Fruit fly (Drosophila melanogaster) whole organism, embryonic: ENCODE results near the gene CG33986.

Source experiments
- Abd-B ChIP-seq: fragments of 200-800 bp; sonication (Bioruptor generic); optimal IDR thresholded peaks from 2 replicates; lab custom pipeline; 2018; ENCODE audit warnings: missing biosample characterization, mild to moderate bottlenecking, missing genetic modification characterization, moderate library complexity
- Adf1 ChIP-seq: fragments of 200-800 bp; sonication (Bioruptor generic); IDR thresholded peaks from 2 replicates; pipeline ENCODE4 v1.3.6; 2022; ENCODE audit warnings: missing biosample characterization, missing genetic modification characterization
- Asciz ChIP-seq: fragments of 200-800 bp; sonication (Bioruptor generic); optimal IDR thresholded peaks from 2 replicates; lab custom pipeline; 2017; ENCODE audit warnings: missing biosample characterization, mild to moderate bottlenecking, missing genetic modification characterization, missing genetic modification reagents
- CG10274 ChIP-seq: fragments of 200-800 bp; sonication (Bioruptor generic); optimal IDR thresholded peaks from 3 replicates; lab custom pipeline; 2017; ENCODE audit warnings: missing biosample characterization, mild to moderate bottlenecking, missing genetic modification characterization
- CG11695 ChIP-seq: fragments of 200-800 bp; sonication (Bioruptor generic); IDR thresholded peaks from 3 replicates; pipeline ENCODE4 v1.3.6; 2022; ENCODE audit warnings: missing biosample characterization, missing genetic modification characterization
- CG12942 ChIP-seq: fragments of 200-800 bp; sonication (Bioruptor generic); optimal IDR thresholded peaks from 3 replicates; lab custom pipeline; 2016; ENCODE audit warnings: missing biosample characterization, missing genetic modification characterization
- CG13123 ChIP-seq: fragments of 200-800 bp; sonication (Bioruptor generic); optimal IDR thresholded peaks from 2 replicates; lab custom pipeline; 2016; ENCODE audit warnings: missing biosample characterization, missing genetic modification characterization
- CG13624 ChIP-seq: fragments of 200-800 bp; sonication (Bioruptor generic); optimal IDR thresholded peaks from 2 replicates; lab custom pipeline; 2016; ENCODE audit warnings: missing biosample characterization, missing genetic modification characterization
- CG14667 ChIP-seq: fragments of 200-800 bp; sonication (Bioruptor generic); IDR thresholded peaks from 2 replicates; pipeline ENCODE4 v1.3.6; 2022; ENCODE audit warnings: missing biosample characterization, missing genetic modification characterization
- CG14710 ChIP-seq: fragments of 200-800 bp; sonication (Bioruptor generic); optimal IDR thresholded peaks from 3 replicates; lab custom pipeline; 2019; ENCODE audit warnings: missing biosample characterization, mild to moderate bottlenecking, missing genetic modification characterization, moderate library complexity
- CG14860 ChIP-seq: fragments of 200-800 bp; sonication (Bioruptor generic); IDR thresholded peaks from 3 replicates; pipeline ENCODE4 v1.3.6; 2022; ENCODE audit warnings: missing biosample characterization, missing genetic modification characterization; ENCODE audit not compliant: partially characterized antibody
- CG15269 ChIP-seq: fragments of 200-800 bp; sonication (Bioruptor generic); optimal IDR thresholded peaks from 2 replicates; lab custom pipeline; 2018; ENCODE audit warnings: missing biosample characterization, mild to moderate bottlenecking, missing genetic modification characterization, moderate library complexity
- CG17186 ChIP-seq: fragments of 200-800 bp; sonication (Bioruptor generic); optimal IDR thresholded peaks from 3 replicates; lab custom pipeline; 2017; ENCODE audit warnings: missing biosample characterization, missing genetic modification reagents, missing genetic modification characterization
- CG17829 ChIP-seq: fragments of 200-800 bp; optimal IDR thresholded peaks from 2 replicates; lab custom pipeline; 2019; ENCODE audit warnings: missing biosample characterization, mild to moderate bottlenecking, missing genetic modification characterization, moderate library complexity
- CG18476 ChIP-seq: fragments of 200-800 bp; sonication (Bioruptor generic); optimal IDR thresholded peaks from 2 replicates; lab custom pipeline; 2016; ENCODE audit warnings: missing biosample characterization, mild to moderate bottlenecking, missing genetic modification characterization
- CG2199 ChIP-seq: fragments of 200-800 bp; sonication (Bioruptor generic); IDR thresholded peaks from 3 replicates; pipeline ENCODE4 v1.3.6; 2022; ENCODE audit warnings: missing biosample characterization, missing genetic modification characterization
- CG30403 ChIP-seq: fragments of 200-800 bp; sonication (Bioruptor generic); optimal IDR thresholded peaks from 3 replicates; lab custom pipeline; 2016; ENCODE audit warnings: missing biosample characterization, missing genetic modification characterization
- CG31365 ChIP-seq: fragments of 200-800 bp; sonication (Bioruptor generic); optimal IDR thresholded peaks from 2 replicates; lab custom pipeline; 2018; ENCODE audit warnings: missing biosample characterization, mild to moderate bottlenecking, missing genetic modification characterization
- CG3726 ChIP-seq: fragments of 200-800 bp; sonication (Bioruptor generic); IDR thresholded peaks from 3 replicates; pipeline ENCODE4, ENCODE4 v1.3.6; 2022; ENCODE audit warnings: missing biosample characterization, missing genetic modification characterization
- CG6791 ChIP-seq: fragments of 200-800 bp; sonication (Bioruptor generic); IDR thresholded peaks from 3 replicates; pipeline ENCODE4 v1.3.6; 2022; ENCODE audit warnings: missing biosample characterization, missing genetic modification characterization; ENCODE audit not compliant: partially characterized antibody
- CG7786 ChIP-seq: fragments of 200-800 bp; sonication (Bioruptor generic); optimal IDR thresholded peaks from 2 replicates; lab custom pipeline; 2016; ENCODE audit warnings: missing biosample characterization, missing genetic modification characterization
- CG8281 ChIP-seq: fragments of 200-800 bp; sonication (Bioruptor generic); optimal IDR thresholded peaks from 2 replicates; lab custom pipeline; 2018; ENCODE audit warnings: missing biosample characterization, mild to moderate bottlenecking, missing genetic modification characterization, moderate library complexity
- CHES-1-like ChIP-seq: fragments of 200-800 bp; sonication (Bioruptor generic); optimal IDR thresholded peaks from 2 replicates; lab custom pipeline; 2016; ENCODE audit warnings: missing biosample characterization, missing genetic modification characterization
- CkIIα-i1 ChIP-seq: fragments of 200-800 bp; sonication (Bioruptor generic); IDR thresholded peaks from 2 replicates; pipeline ENCODE4 v1.3.6; 2022; ENCODE audit warnings: missing biosample characterization, missing genetic modification characterization
- Ets97D ChIP-seq: fragments of 200-800 bp; sonication (Bioruptor generic); optimal IDR thresholded peaks from 3 replicates; lab custom pipeline; 2016; ENCODE audit warnings: missing biosample characterization, missing genetic modification characterization
- Hr51 ChIP-seq, 2 experiments: fragments of 200-800 bp; sonication (Bioruptor generic); optimal IDR thresholded peaks; 2 replicates in 1 of 2; 3 replicates in 1 of 2; lab custom pipeline; 2016 to 2018; ENCODE audit warnings: missing biosample characterization in 2 of 2, missing genetic modification characterization in 2 of 2, mild to moderate bottlenecking in 1 of 2, moderate library complexity in 1 of 2
- NK7.1 ChIP-seq: fragments of 200-800 bp; sonication (Bioruptor generic); optimal IDR thresholded peaks from 3 replicates; lab custom pipeline; 2016; ENCODE audit warnings: missing biosample characterization, missing genetic modification characterization
- Opbp ChIP-seq: fragments of 200-800 bp; sonication (Bioruptor generic); IDR thresholded peaks from 3 replicates; pipeline ENCODE4 v1.3.6; 2022; ENCODE audit warnings: missing biosample characterization, missing genetic modification characterization; ENCODE audit not compliant: partially characterized antibody
- PHDP ChIP-seq: fragments of 200-800 bp; sonication (Bioruptor generic); optimal IDR thresholded peaks from 3 replicates; lab custom pipeline; 2018; ENCODE audit warnings: missing biosample characterization, mild to moderate bottlenecking, missing genetic modification characterization, moderate library complexity
- Tbp ChIP-seq: fragments of >200 bp; optimal IDR thresholded peaks from 2 replicates; lab custom pipeline; 2018; ENCODE audit warnings: missing biosample characterization, missing genetic modification characterization
- al ChIP-seq: fragments of 200-800 bp; sonication (Bioruptor generic); IDR thresholded peaks from 2 replicates; pipeline ENCODE4 v1.3.6; 2022; ENCODE audit warnings: missing biosample characterization, missing genetic modification characterization
- ase ChIP-seq: fragments of 200-800 bp; sonication (Bioruptor generic); IDR thresholded peaks from 3 replicates; pipeline ENCODE4 v1.3.6; 2022; ENCODE audit warnings: missing biosample characterization, missing genetic modification characterization
- bigmax ChIP-seq: fragments of 200-800 bp; sonication (Bioruptor generic); optimal IDR thresholded peaks from 2 replicates; lab custom pipeline; 2018; ENCODE audit warnings: missing biosample characterization, mild to moderate bottlenecking, missing genetic modification characterization
- cwo ChIP-seq: fragments of 200-800 bp; sonication (Bioruptor generic); optimal IDR thresholded peaks from 3 replicates; lab custom pipeline; 2017; ENCODE audit warnings: missing biosample characterization, missing genetic modification characterization, mild to moderate bottlenecking, moderate library complexity, missing genetic modification reagents
- fd64A ChIP-seq: fragments of 200-800 bp; sonication (Bioruptor generic); optimal IDR thresholded peaks from 3 replicates; lab custom pipeline; 2018; ENCODE audit warnings: missing biosample characterization, mild to moderate bottlenecking, missing genetic modification characterization
- her ChIP-seq: fragments of 200-800 bp; sonication (Bioruptor generic); optimal IDR thresholded peaks from 2 replicates; lab custom pipeline; 2016; ENCODE audit warnings: missing biosample characterization, missing genetic modification characterization
- inv ChIP-seq: fragments of 200-800 bp; sonication (Bioruptor generic); IDR thresholded peaks from 2 replicates; pipeline ENCODE4 v1.3.6; 2022; ENCODE audit warnings: missing biosample characterization, missing genetic modification characterization; ENCODE audit not compliant: partially characterized antibody
- lbe ChIP-seq: fragments of 200-800 bp; sonication (Bioruptor generic); optimal IDR thresholded peaks from 2 replicates; lab custom pipeline; 2016; ENCODE audit warnings: missing biosample characterization, mild to moderate bottlenecking, missing genetic modification characterization
- nom ChIP-seq: fragments of 200-800 bp; sonication (Bioruptor generic); optimal IDR thresholded peaks from 2 replicates; lab custom pipeline; 2017; ENCODE audit warnings: missing biosample characterization, missing genetic modification characterization, mild to moderate bottlenecking, moderate library complexity, missing genetic modification reagents
- pb ChIP-seq: fragments of 200-800 bp; sonication (Bioruptor generic); optimal IDR thresholded peaks from 3 replicates; lab custom pipeline; 2016; ENCODE audit warnings: missing biosample characterization, missing genetic modification characterization
- pho ChIP-seq: fragments of 200-800 bp; sonication (Bioruptor generic); optimal IDR thresholded peaks from 2 replicates; lab custom pipeline; 2016; ENCODE audit warnings: missing biosample characterization, missing genetic modification characterization
- prd ChIP-seq, 3 experiments: fragments of >200 bp in 2 of 3; fragments of 200-800 bp in 1 of 3; sonication (Bioruptor generic) in 1 of 3; optimal IDR thresholded peaks in 2 of 3; IDR thresholded peaks in 1 of 3; 2 replicates in 2 of 3; 3 replicates in 1 of 3; pipeline versions ENCODE4 v1.3.6 to Lab custom; 2017 to 2022; ENCODE audit warnings: missing biosample characterization in 1 of 3, missing genetic modification characterization in 1 of 3
- row ChIP-seq: fragments of 200-800 bp; sonication (Bioruptor generic); IDR thresholded peaks from 3 replicates; pipeline ENCODE4 v1.3.6; 2022; ENCODE audit warnings: missing biosample characterization, missing genetic modification characterization
- sens-2 ChIP-seq: fragments of 200-800 bp; sonication (Bioruptor generic); IDR thresholded peaks from 2 replicates; pipeline ENCODE4 v1.3.6; 2022; ENCODE audit warnings: missing biosample characterization, missing genetic modification characterization
- tgo ChIP-seq: fragments of 200-800 bp; sonication (Bioruptor generic); IDR thresholded peaks from 3 replicates; pipeline ENCODE4 v1.3.6; 2022; ENCODE audit warnings: missing biosample characterization, missing genetic modification characterization
- unpg ChIP-seq: fragments of 200-800 bp; sonication (Bioruptor generic); optimal IDR thresholded peaks from 3 replicates; lab custom pipeline; 2018; ENCODE audit warnings: missing biosample characterization, mild to moderate bottlenecking, missing genetic modification characterization, moderate library complexity
- zfh1 ChIP-seq: fragments of 200-800 bp; sonication (Bioruptor generic); IDR thresholded peaks from 3 replicates; pipeline ENCODE4 v1.3.6; 2022; ENCODE audit warnings: missing biosample characterization, missing genetic modification characterization
- zfh2 ChIP-seq: fragments of 200-800 bp; sonication (Bioruptor generic); optimal IDR thresholded peaks from 2 replicates; lab custom pipeline; 2016; ENCODE audit warnings: missing biosample characterization, missing genetic modification characterization

Gene CG33986

DNA sequence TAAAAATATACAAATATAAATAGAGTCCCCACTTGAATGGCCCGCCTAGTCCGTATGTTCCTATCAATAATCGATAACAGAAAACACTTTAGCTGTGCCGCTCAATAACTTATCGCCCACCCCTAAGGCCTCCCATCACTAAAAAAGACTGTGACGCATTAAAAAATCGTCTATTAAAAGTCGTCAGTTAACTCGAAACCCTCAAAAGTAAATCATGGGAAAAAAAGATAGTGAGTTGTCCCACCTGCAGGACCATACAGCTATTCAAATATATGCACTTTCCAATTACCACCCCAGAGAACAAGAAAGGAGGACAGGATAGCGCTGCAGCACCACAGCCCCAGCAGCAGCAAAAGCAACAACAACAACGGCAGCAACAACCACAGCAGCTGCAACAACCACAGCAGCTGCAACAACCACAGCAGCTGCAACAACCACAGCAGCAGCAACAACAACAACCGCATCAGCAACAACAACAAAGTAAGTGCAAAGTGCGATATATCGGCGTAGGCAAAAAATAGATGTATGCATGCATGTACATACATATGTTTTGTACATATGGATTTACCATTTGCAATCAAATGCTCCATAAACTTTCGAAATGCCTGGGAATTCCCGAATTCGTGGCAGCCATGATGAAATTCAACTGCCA is 29.1 kb upstream of the CG33986 start, which contains the start of gene AGO2 (continued):
- TF ChIP-seq prd (optimal IDR thresholded peaks at IDR 0.05; lab: Kevin White, UChicago) (no peak), prd (GFP tag; IDR thresholded peaks at IDR 0.05; lab: Robert Waterston, UW) (0 out of 3 replicates have a peak, but pooled peaks have one; percentile 14), bigmax (no peak), CG3726 (no peak), Asciz (GFP tag; lab: Kevin White, UChicago) (peak; percentile 23), CG17186 (GFP tag; lab: Kevin White, UChicago) (peak; percentile 66), CG30403 (GFP tag; lab: Kevin White, UChicago) (peak; percentile 21), Opbp (peak; percentile 62; the same call in 2 of the 3 replicates), Abd-B (GFP tag; lab: Kevin White, UChicago) (no peak), cwo (peak; percentile 19), lbe (GFP tag; lab: Kevin White, UChicago) (peak; percentile 43), row (peak; percentile 31; the same call in 1 of the 3 replicates), CG15269 (tag; lab: Kevin White, UChicago) (no peak), CG31365 (peak; percentile 3), PHDP (tag; lab: Kevin White, UChicago) (no peak), CG13624 (GFP tag; lab: Kevin White, UChicago) (peak; percentile 92), ase (GFP tag; lab: Robert Waterston, UW) (no peak; the same call in 2 of the 3 replicates), NK7.1 (no peak), her (GFP tag; lab: Kevin White, UChicago) (peak; percentile 50), sens-2 (GFP tag; lab: Robert Waterston, UW) (no peak), CG18476 (GFP tag; lab: Kevin White, UChicago) (no peak), Hr51 (GFP tag; optimal IDR thresholded peaks at IDR 0.05; lab: Kevin White, UChicago) (peak in 1 of 2 experiments; percentile 61), inv (GFP tag; lab: Robert Waterston, UW) (peak; percentile 59; the same call in 1 of the 2 replicates), CG17829 (tag; lab: Kevin White, UChicago) (peak; percentile 62), nom (GFP tag; lab: Kevin White, UChicago) (peak; percentile 100), CG6791 (peak; percentile 70; the same call in 1 of the 3 replicates), CG8281 (no peak), CkIIα-i1 (GFP tag; lab: Robert Waterston, UW) (no peak), CG14667 (no peak), CG13123 (no peak), al (GFP tag; lab: Robert Waterston, UW) (no peak), CG14710 (peak; percentile 81), CG10274 (GFP tag; lab: Kevin White, UChicago) (no peak), CHES-1-like (GFP tag; lab: Kevin White, UChicago) (peak; percentile 54), pb (peak; percentile 39), unpg (GFP tag; lab: Kevin White, UChicago) (peak; percentile 6), CG7786 (GFP tag; lab: Kevin White, UChicago) (no peak), CG11695 (GFP tag; lab: Robert Waterston, UW) (no peak), tgo (GFP tag; lab: Robert Waterston, UW) (no peak), CG12942 (GFP tag; lab: Kevin White, UChicago) (no peak), Ets97D (GFP tag; lab: Kevin White, UChicago) (peak; percentile 17), pho (peak; percentile 10), Tbp (GFP tag; lab: Kevin White, UChicago) (no peak), CG2199 (GFP tag; lab: Robert Waterston, UW) (0 out of 3 replicates have a peak, but pooled peaks have one; percentile 46), zfh1 (GFP tag; lab: Robert Waterston, UW) (no peak), zfh2 (GFP tag; lab: Kevin White, UChicago) (peak; percentile 9), fd64A (GFP tag; lab: Kevin White, UChicago) (no peak), CG14860 (peak; percentile 59; the same call in 2 of the 3 replicates), Adf1 (GFP tag; lab: Robert Waterston, UW) (peak; percentile 14; the same call in 1 of the 2 replicates)
